Worm (Caenorhabditis elegans) whole organism, mixed stage, embryonic: ENCODE data around the gene C32D5.11.

Source experiments
- bed-3 ChIP-seq: fragments of 200-800 bp; sonication (Bioruptor generic); optimal IDR thresholded peaks from 3 replicates; lab custom pipeline; 2018; ENCODE audit warnings: mild to moderate bottlenecking, missing genetic modification characterization, moderate library complexity, missing compliant biosample characterization
- ceh-39 ChIP-seq: fragments of 150-350 bp; optimal IDR thresholded peaks from 2 replicates; lab custom pipeline; 2014; ENCODE audit warnings: missing biosample characterization, missing genetic modification characterization
- ces-1 ChIP-seq: fragments of 150-350 bp; optimal IDR thresholded peaks from 2 replicates; lab custom pipeline; 2014; ENCODE audit warnings: missing biosample characterization, missing genetic modification reagents, missing genetic modification characterization
- lin-13 ChIP-seq: fragments of 150-350 bp; optimal IDR thresholded peaks from 2 replicates; lab custom pipeline; 2014; ENCODE audit warnings: missing biosample characterization, missing genetic modification characterization
- mep-1 ChIP-seq: fragments of 150-350 bp; optimal IDR thresholded peaks from 2 replicates; lab custom pipeline; 2017; ENCODE audit warnings: missing biosample characterization, missing genetic modification reagents, missing genetic modification characterization, inconsistent platforms
- nhr-12 ChIP-seq: fragments of 150-350 bp; optimal IDR thresholded peaks from 2 replicates; lab custom pipeline; 2014; ENCODE audit warnings: missing biosample characterization, missing genetic modification characterization
- nhr-28 ChIP-seq: fragments of 150-350 bp; optimal IDR thresholded peaks from 2 replicates; lab custom pipeline; 2014; ENCODE audit warnings: missing biosample characterization, missing genetic modification characterization
- pha-4 ChIP-seq: fragments of 150-350 bp; optimal IDR thresholded peaks from 2 replicates; lab custom pipeline; 2018; ENCODE audit warnings: missing biosample characterization, missing genetic modification reagents, missing genetic modification characterization
- snpc-4 ChIP-seq: fragments of 150-350 bp; optimal IDR thresholded peaks from 2 replicates; lab custom pipeline; 2014; ENCODE audit warnings: missing biosample characterization, missing genetic modification characterization
- tbx-8 ChIP-seq: fragments of 200-800 bp; sonication (Bioruptor generic); optimal IDR thresholded peaks from 2 replicates; lab custom pipeline; 2018; ENCODE audit warnings: mild to moderate bottlenecking, missing genetic modification characterization, moderate library complexity, missing compliant biosample characterization
- unc-39 ChIP-seq: fragments of 150-350 bp; optimal IDR thresholded peaks from 2 replicates; lab custom pipeline; 2014; ENCODE audit warnings: missing biosample characterization, missing genetic modification characterization

ce11 chrII:6387937-6388336 is 32.7 kb upstream of the C32D5.11 start, which contains the start of gene F58F12.2:
- TF ChIP-seq bed-3 (GFP tag; lab: Kevin White, UChicago) (no peak), mep-1 (tag; lab: Kevin White, UChicago) (no peak), nhr-12 (tag; lab: Kevin White, UChicago) (no peak), nhr-28 (no peak), ces-1 (no peak), unc-39 (tag; lab: Kevin White, UChicago) (no peak), lin-13 (tag; lab: Kevin White, UChicago) (no peak), tbx-8 (GFP tag; lab: Kevin White, UChicago) (no peak), snpc-4 (tag; lab: Kevin White, UChicago) (no peak), pha-4 (tag; lab: Kevin White, UChicago) (no peak), ceh-39 (no peak)
